Worm (Caenorhabditis elegans) whole organism, L4 larva: Measurements from ENCODE around the gene atz-1.

Experiments
- F10B5.3 ChIP-seq: sonication (generic microtip); optimal IDR thresholded peaks from 2 replicates; lab custom pipeline; 2016; ENCODE audit warnings: mild to moderate bottlenecking, missing genetic modification characterization, missing compliant biosample characterization
- F26F4.8 ChIP-seq: fragments of 200-800 bp; sonication (Bioruptor generic); conservative IDR thresholded peaks from 2 replicates; pipeline ENCODE4 v1.3.6; 2022; ENCODE audit warnings: missing genetic modification characterization, missing compliant biosample characterization
- F44E2.7 ChIP-seq: fragments of 200-800 bp; sonication (Bioruptor generic); IDR thresholded peaks from 2 replicates; pipeline ENCODE4 v2.1.2; 2022; ENCODE audit warnings: missing genetic modification characterization, missing compliant biosample characterization
- F49E8.2 ChIP-seq: sonication (generic microtip); optimal IDR thresholded peaks from 2 replicates; lab custom pipeline; 2016; ENCODE audit warnings: missing compliant biosample characterization, mild to moderate bottlenecking, missing genetic modification characterization, borderline replicate concordance
- R02D3.7 ChIP-seq: fragments of 150-350 bp; sonication (generic microtip); optimal IDR thresholded peaks from 3 replicates; lab custom pipeline; 2014; ENCODE audit warnings: missing biosample characterization, missing genetic modification characterization
- Y48G9A.11 ChIP-seq: fragments of 200-800 bp; sonication (Bioruptor generic); IDR thresholded peaks from 2 replicates; pipeline ENCODE4 v1.3.6; 2022; ENCODE audit warnings: missing genetic modification reagents, missing genetic modification characterization, missing compliant biosample characterization
- Y75B8A.6 ChIP-seq: fragments of 200-800 bp; sonication (Bioruptor generic); IDR thresholded peaks from 2 replicates; pipeline ENCODE4 v1.3.6; 2022; ENCODE audit warnings: missing genetic modification reagents, missing genetic modification characterization, missing compliant biosample characterization
- ZK546.5 ChIP-seq, 2 experiments: sonication (generic microtip); optimal IDR thresholded peaks; 2 replicates each; lab custom pipeline; 2017; ENCODE audit warnings: missing biosample characterization in 2 of 2, missing genetic modification characterization in 2 of 2
- arid-1 ChIP-seq: fragments of 200-800 bp; sonication (Bioruptor generic); conservative IDR thresholded peaks from 2 replicates; pipeline ENCODE4 v1.3.6; 2022; ENCODE audit warnings: missing genetic modification reagents, missing genetic modification characterization, missing compliant biosample characterization
- attf-4 ChIP-seq: sonication (generic microtip); optimal IDR thresholded peaks from 3 replicates; lab custom pipeline; 2017; ENCODE audit warnings: missing biosample characterization, missing genetic modification characterization
- ceh-20 ChIP-seq: fragments of 200-800 bp; sonication (Bioruptor generic); IDR thresholded peaks from 2 replicates; pipeline ENCODE4 v1.3.6; 2022; ENCODE audit warnings: missing genetic modification reagents, missing genetic modification characterization, missing compliant biosample characterization
- ceh-28 ChIP-seq: fragments of 150-350 bp; optimal IDR thresholded peaks from 2 replicates; lab custom pipeline; 2014; ENCODE audit warnings: missing biosample characterization, missing genetic modification reagents, missing genetic modification characterization
- daf-12 ChIP-seq: fragments of 150-350 bp; optimal IDR thresholded peaks from 2 replicates; lab custom pipeline; 2014; ENCODE audit warnings: missing biosample characterization, missing genetic modification reagents, missing genetic modification characterization
- daf-16 ChIP-seq, 3 experiments: sonication (generic microtip); optimal IDR thresholded peaks; 2 replicates each; lab custom pipeline; 2016 to 2017; ENCODE audit warnings: missing genetic modification characterization in 3 of 3, missing genetic modification reagents in 3 of 3, mild to moderate bottlenecking in 2 of 3, missing compliant biosample characterization in 2 of 3, missing biosample characterization in 1 of 3, moderate library complexity in 1 of 3
- daf-19 ChIP-seq: fragments of 200-800 bp; sonication (Bioruptor generic); conservative IDR thresholded peaks from 2 replicates; pipeline ENCODE4 v1.3.6; 2022; ENCODE audit warnings: missing genetic modification characterization, missing compliant biosample characterization
- dmd-6 ChIP-seq: fragments of 200-800 bp; sonication (Bioruptor generic); IDR thresholded peaks from 2 replicates; pipeline ENCODE4 v1.3.6; 2022; ENCODE audit warnings: missing genetic modification reagents, missing genetic modification characterization, missing compliant biosample characterization
- dmd-8 ChIP-seq: fragments of 200-800 bp; sonication (Bioruptor generic); IDR thresholded peaks from 2 replicates; pipeline ENCODE4 v1.3.6; 2022; ENCODE audit warnings: missing genetic modification characterization, missing compliant biosample characterization
- dmd-9 ChIP-seq: fragments of 200-800 bp; sonication (Bioruptor generic); IDR thresholded peaks from 2 replicates; pipeline ENCODE4 v1.3.6; 2022; ENCODE audit warnings: missing genetic modification reagents, missing genetic modification characterization, missing compliant biosample characterization
- dve-1 ChIP-seq: sonication (generic microtip); optimal IDR thresholded peaks from 2 replicates; lab custom pipeline; 2017; ENCODE audit warnings: antibody characterized with exemption, mild to moderate bottlenecking, missing genetic modification characterization, missing compliant biosample characterization; ENCODE audit not compliant: insufficient read depth
- hif-1 ChIP-seq, 2 experiments: sonication (generic microtip); optimal IDR thresholded peaks; 2 replicates each; lab custom pipeline; 2016 to 2017; ENCODE audit warnings: missing compliant biosample characterization in 2 of 2, missing genetic modification characterization in 2 of 2, missing genetic modification reagents in 2 of 2, missing genotype in 2 of 2, mild to moderate bottlenecking in 1 of 2
- hlh-11 ChIP-seq: fragments of 200-800 bp; sonication (Bioruptor generic); optimal IDR thresholded peaks from 2 replicates; lab custom pipeline; 2018; ENCODE audit warnings: mild to moderate bottlenecking, missing genetic modification characterization, missing compliant biosample characterization
- hmg-1.1 ChIP-seq: fragments of 200-800 bp; sonication (Bioruptor generic); IDR thresholded peaks from 2 replicates; pipeline ENCODE4 v1.3.6; 2022; ENCODE audit warnings: missing genetic modification reagents, missing genetic modification characterization, missing compliant biosample characterization
- lim-7 ChIP-seq: fragments of 200-800 bp; sonication (Bioruptor generic); IDR thresholded peaks from 2 replicates; pipeline ENCODE4 v1.3.6; 2022; ENCODE audit warnings: missing genetic modification characterization, missing compliant biosample characterization
- lin-29 ChIP-seq: fragments of 200-800 bp; sonication (Bioruptor generic); IDR thresholded peaks from 2 replicates; pipeline ENCODE4 v1.3.6; 2022; ENCODE audit warnings: missing genetic modification reagents, missing genetic modification characterization, missing compliant biosample characterization
- lin-38 ChIP-seq: fragments of 200-800 bp; sonication (Bioruptor generic); IDR thresholded peaks from 2 replicates; pipeline ENCODE4 v1.3.6; 2022; ENCODE audit warnings: missing genetic modification reagents, missing genetic modification characterization, missing compliant biosample characterization
- lsy-2 ChIP-seq, 2 experiments: fragments of 150-350 bp in 1 of 2; sonication (generic microtip) in 1 of 2; optimal IDR thresholded peaks; 2 replicates each; lab custom pipeline; 2014 to 2017; ENCODE audit warnings: missing biosample characterization in 2 of 2, missing genetic modification characterization in 2 of 2
- madf-5 ChIP-seq, 2 experiments: fragments of 200-800 bp; sonication (Bioruptor generic); IDR thresholded peaks; 2 replicates each; pipeline ENCODE4 v1.3.6; 2022; ENCODE audit warnings: missing compliant biosample characterization in 2 of 2, missing genetic modification characterization in 2 of 2
- madf-9 ChIP-seq: fragments of 200-800 bp; sonication (Bioruptor generic); conservative IDR thresholded peaks from 2 replicates; pipeline ENCODE4 v1.3.6; 2022; ENCODE audit warnings: missing genetic modification reagents, missing genetic modification characterization, missing compliant biosample characterization
- mep-1 ChIP-seq: fragments of 150-350 bp; sonication (generic microtip); optimal IDR thresholded peaks from 3 replicates; lab custom pipeline; 2014; ENCODE audit warnings: missing biosample characterization, missing genetic modification characterization
- mxl-2 ChIP-seq: fragments of 200-800 bp; sonication (Bioruptor generic); conservative IDR thresholded peaks from 2 replicates; pipeline ENCODE4 v1.3.6; 2022; ENCODE audit warnings: missing genetic modification reagents, missing genetic modification characterization, missing compliant biosample characterization
- mxl-3 ChIP-seq: fragments of 200-800 bp; sonication (Bioruptor generic); optimal IDR thresholded peaks from 2 replicates; lab custom pipeline; 2018; ENCODE audit warnings: mild to moderate bottlenecking, missing genetic modification characterization, missing compliant biosample characterization
- nhr-10 ChIP-seq: fragments of 150-350 bp; optimal IDR thresholded peaks from 2 replicates; lab custom pipeline; 2014; ENCODE audit warnings: missing biosample characterization, missing genetic modification characterization
- nhr-11 ChIP-seq: fragments of 150-350 bp; optimal IDR thresholded peaks from 2 replicates; lab custom pipeline; 2014; ENCODE audit warnings: missing biosample characterization, missing genetic modification characterization
- nhr-111 ChIP-seq: fragments of 200-800 bp; sonication (Bioruptor generic); optimal IDR thresholded peaks from 2 replicates; lab custom pipeline; 2018; ENCODE audit warnings: mild to moderate bottlenecking, missing genetic modification characterization, missing compliant biosample characterization
- nhr-76 ChIP-seq: fragments of 150-350 bp; optimal IDR thresholded peaks from 2 replicates; lab custom pipeline; 2014; ENCODE audit warnings: missing biosample characterization, missing genetic modification characterization
- php-3 ChIP-seq: fragments of 200-800 bp; sonication (Bioruptor generic); IDR thresholded peaks from 2 replicates; pipeline ENCODE4 v1.3.6; 2022; ENCODE audit warnings: missing genetic modification reagents, missing genetic modification characterization, missing compliant biosample characterization
- sdz-12 ChIP-seq: fragments of 200-800 bp; sonication (Bioruptor generic); optimal IDR thresholded peaks from 2 replicates; lab custom pipeline; 2018; ENCODE audit warnings: mild to moderate bottlenecking, missing genetic modification characterization, missing compliant biosample characterization
- skn-1 ChIP-seq: fragments of 150-350 bp; optimal IDR thresholded peaks from 2 replicates; lab custom pipeline; 2014; ENCODE audit warnings: missing biosample characterization, missing genetic modification characterization
- snpc-1.2 ChIP-seq: fragments of 200-800 bp; sonication (Bioruptor generic); IDR thresholded peaks from 2 replicates; pipeline ENCODE4 v1.3.6; 2022; ENCODE audit warnings: missing genetic modification reagents, missing genetic modification characterization, missing compliant biosample characterization
- spr-1 ChIP-seq: sonication (generic microtip); optimal IDR thresholded peaks from 2 replicates; lab custom pipeline; 2016; ENCODE audit warnings: mild to moderate bottlenecking, missing genetic modification characterization, missing compliant biosample characterization
- unc-62 ChIP-seq, 3 experiments: fragments of 150-350 bp in 1 of 3; sonication (generic microtip); optimal IDR thresholded peaks in 2 of 3; peaks in 1 of 3; 1 replicate in 1 of 3; 2 replicates in 2 of 3; lab custom pipeline; 2014 to 2017; ENCODE audit warnings: missing biosample characterization in 3 of 3, missing genetic modification characterization in 3 of 3, missing genetic modification reagents in 3 of 3, missing genotype in 1 of 3
- zfp-2 ChIP-seq: sonication (generic microtip); optimal IDR thresholded peaks from 2 replicates; lab custom pipeline; 2016; ENCODE audit warnings: mild to moderate bottlenecking, missing genetic modification characterization, missing compliant biosample characterization
- zip-2 ChIP-seq: fragments of 150-350 bp; optimal IDR thresholded peaks from 2 replicates; lab custom pipeline; 2014; ENCODE audit warnings: missing biosample characterization, missing genetic modification characterization
- ztf-11 ChIP-seq: fragments of 150-350 bp; optimal IDR thresholded peaks from 2 replicates; lab custom pipeline; 2014; ENCODE audit warnings: missing biosample characterization, missing genetic modification characterization

The atz-1 gene

DNA sequence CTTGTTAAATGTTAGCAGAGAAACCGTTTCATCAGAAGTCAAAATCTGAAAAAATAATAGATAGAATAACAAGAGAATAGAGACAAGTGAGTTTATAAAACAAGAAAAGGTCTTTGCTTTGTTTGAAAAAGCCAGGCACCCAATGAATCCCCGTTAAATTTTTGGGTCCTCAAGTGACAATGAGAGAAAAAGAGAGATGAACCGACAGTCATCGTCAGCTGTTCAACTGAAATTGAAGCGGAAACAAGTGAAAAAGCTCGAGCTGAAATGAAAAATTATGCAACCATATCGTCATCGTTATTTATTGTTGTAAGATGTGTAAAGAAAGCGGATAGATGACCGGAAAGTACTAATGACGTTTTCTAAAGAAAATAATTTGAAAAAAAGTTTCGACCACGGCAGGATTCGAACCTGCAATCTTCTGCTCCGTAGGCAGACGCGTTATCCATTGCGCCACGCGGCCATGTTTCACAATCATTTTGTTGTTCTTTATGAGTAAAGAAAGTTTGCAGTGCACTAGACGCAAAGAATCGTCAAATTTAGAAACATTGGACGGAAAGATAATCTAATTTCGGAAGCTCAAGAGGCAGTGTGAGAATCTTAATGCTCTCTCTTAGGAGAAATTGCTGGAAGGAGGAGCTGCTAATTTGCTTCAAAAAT, 41.7 kb upstream of the atz-1 start, which contains the start of gene F08G5.3 (continued):
- TF ChIP-seq mxl-2 (GFP tag; lab: Robert Waterston, UW) = 0 out of 2 replicates have a peak, but pooled peaks have one; percentile 34
- no peak for TF ChIP-seq daf-12 (tag; lab: Kevin White, UChicago)
- TF ChIP-seq lin-38 (GFP tag; lab: Robert Waterston, UW) = peak; percentile 82
- TF ChIP-seq zfp-2 = no peak
- TF ChIP-seq nhr-111 (GFP tag; lab: Kevin White, UChicago) = peak; percentile 69

- no peak for TF ChIP-seq mxl-3 (GFP tag; lab: Kevin White, UChicago)
- peak; percentile 63 for TF ChIP-seq lim-7 (GFP tag; lab: Robert Waterston, UW)
- TF ChIP-seq spr-1 (tag; lab: Kevin White, UChicago) = peak; percentile 50
- TF ChIP-seq dve-1 (tag; lab: Kevin White, UChicago) = peak; percentile 13
- no peak for TF ChIP-seq Y75B8A.6 (GFP tag; lab: Robert Waterston, UW)
- TF ChIP-seq unc-62 (GFP tag; optimal IDR thresholded peaks at IDR 0.05 in 1 of 2; lab: Kevin White, UChicago) = peak in 1 of 2 experiments; percentile 91
- no peak for TF ChIP-seq unc-62 (tag; optimal IDR thresholded peaks at IDR 0.05; lab: Kevin White, UChicago)
- TF ChIP-seq snpc-1.2 = peak; percentile 69; the same call in 1 of the 2 replicates
- TF ChIP-seq dmd-9 (GFP tag; lab: Robert Waterston, UW) = 0 out of 2 replicates have a peak, but pooled peaks have one; percentile 10
- TF ChIP-seq dmd-8 (GFP tag; lab: Robert Waterston, UW) = peak; percentile 42; the same call in 1 of the 2 replicates
- TF ChIP-seq ztf-11 (tag; lab: Kevin White, UChicago) = no peak
- TF ChIP-seq ceh-20 (GFP tag; lab: Robert Waterston, UW) = 0 out of 2 replicates have a peak, but pooled peaks have one; percentile 14
- peak; percentile 35 for TF ChIP-seq dmd-6 (GFP tag; lab: Robert Waterston, UW)
- no peak for TF ChIP-seq zip-2 (tag; lab: Kevin White, UChicago)
- 0 out of 2 replicates have a peak, but pooled peaks have one; percentile 8 for TF ChIP-seq madf-9 (GFP tag; lab: Robert Waterston, UW)
- TF ChIP-seq mep-1 (tag; lab: Kevin White, UChicago) = peak; percentile 21
- no peak for TF ChIP-seq nhr-11 (tag; lab: Kevin White, UChicago)
- peak; percentile 72 for TF ChIP-seq F26F4.8
- no peak for TF ChIP-seq ZK546.5 (tag; optimal IDR thresholded peaks at IDR 0.05; lab: Kevin White, UChicago)
- 0 out of 2 replicates have a peak, but pooled peaks have one; percentile 5 for TF ChIP-seq F44E2.7 (GFP tag; lab: Robert Waterston, UW)
- TF ChIP-seq nhr-76 (tag; lab: Kevin White, UChicago) = no peak
- TF ChIP-seq R02D3.7 (tag; lab: Kevin White, UChicago) = no peak
- TF ChIP-seq Y48G9A.11 (GFP tag; lab: Robert Waterston, UW) = peak; percentile 28; the same call in 1 of the 2 replicates
- TF ChIP-seq madf-5 (GFP tag; IDR thresholded peaks at IDR 0.05; lab: Robert Waterston, UW) = no peak
- no peak for TF ChIP-seq F10B5.3 (tag; lab: Kevin White, UChicago)
- TF ChIP-seq skn-1 (tag; lab: Kevin White, UChicago) = no peak
- TF ChIP-seq daf-16 (GFP tag; optimal IDR thresholded peaks at IDR 0.05; lab: Kevin White, UChicago) = peak in 1 of 2 experiments; percentile 31
- TF ChIP-seq daf-16 (tag; optimal IDR thresholded peaks at IDR 0.05; lab: Kevin White, UChicago) = peak; percentile 45
- TF ChIP-seq sdz-12 (GFP tag; lab: Kevin White, UChicago) = peak; percentile 21
- peak; percentile 63; the same call in 1 of the 2 replicates for TF ChIP-seq daf-19 (GFP tag; lab: Robert Waterston, UW)
- peak; percentile 19 for TF ChIP-seq hlh-11
- TF ChIP-seq lin-29 (GFP tag; lab: Robert Waterston, UW) = no peak
- 0 out of 2 replicates have a peak, but pooled peaks have one; percentile 5 for TF ChIP-seq arid-1 (GFP tag; lab: Robert Waterston, UW)
- no peak for TF ChIP-seq ceh-28 (tag; lab: Kevin White, UChicago)
- TF ChIP-seq hif-1 (tag; optimal IDR thresholded peaks at IDR 0.05; lab: Kevin White, UChicago) = no peak
- peak; percentile 55 for TF ChIP-seq hmg-1.1
- TF ChIP-seq lin-38 (GFP tag; lab: Robert Waterston, UW) = peak; percentile 64; the same call in 1 of the 2 replicates
- no peak for TF ChIP-seq lsy-2 (tag; optimal IDR thresholded peaks at IDR 0.05; lab: Kevin White, UChicago)
- no peak for TF ChIP-seq nhr-10 (tag; lab: Kevin White, UChicago)
- no peak for TF ChIP-seq F49E8.2 (tag; lab: Kevin White, UChicago)
- no peak for TF ChIP-seq attf-4 (tag; lab: Kevin White, UChicago)
- 0 out of 2 replicates have a peak, but pooled peaks have one; percentile 6 for TF ChIP-seq php-3
Observed at ce11 chrIV:12416629-12417404, 40.9 kb upstream of the atz-1 start.
